Worm (Caenorhabditis elegans): Measurements from ENCODE around the gene T13F2.4.

- TF ChIP-seq ama-1 (optimal IDR thresholded peaks at IDR 0.05) (no peak), hlh-30 (tag; optimal IDR thresholded peaks at IDR 0.05; ENCODE audit: insufficient read depth) (no peak), pqm-1 (tag; optimal IDR thresholded peaks at IDR 0.05) (no peak), pha-2 (tag; optimal IDR thresholded peaks at IDR 0.05) (no peak), elt-2 (tag; optimal IDR thresholded peaks at IDR 0.05) (no peak), ets-4 (tag; optimal IDR thresholded peaks at IDR 0.05) (no peak), ceh-31 (tag; optimal IDR thresholded peaks at IDR 0.05) (no peak), lim-6 (tag; optimal IDR thresholded peaks at IDR 0.05) (no peak), unc-55 (GFP tag; optimal IDR thresholded peaks at IDR 0.05) (no peak), ceh-6 (GFP tag; optimal IDR thresholded peaks at IDR 0.05) (no peak), dmd-4 (tag; optimal IDR thresholded peaks at IDR 0.05; ENCODE audit: borderline replicate concordance) (no peak), pros-1 (tag; optimal IDR thresholded peaks at IDR 0.05) (no peak), ceh-9 (tag; optimal IDR thresholded peaks at IDR 0.05) (no peak), sox-2 (GFP tag; IDR thresholded peaks at IDR 0.05) (no peak)
These were observed 34.9 kb downstream of the T13F2.4 start, which contains the start of gene catp-6 for ce11 chrIV:9824480-9824879.
